Fruit fly (Drosophila melanogaster): ENCODE data around the gene CG6324.

DNA sequence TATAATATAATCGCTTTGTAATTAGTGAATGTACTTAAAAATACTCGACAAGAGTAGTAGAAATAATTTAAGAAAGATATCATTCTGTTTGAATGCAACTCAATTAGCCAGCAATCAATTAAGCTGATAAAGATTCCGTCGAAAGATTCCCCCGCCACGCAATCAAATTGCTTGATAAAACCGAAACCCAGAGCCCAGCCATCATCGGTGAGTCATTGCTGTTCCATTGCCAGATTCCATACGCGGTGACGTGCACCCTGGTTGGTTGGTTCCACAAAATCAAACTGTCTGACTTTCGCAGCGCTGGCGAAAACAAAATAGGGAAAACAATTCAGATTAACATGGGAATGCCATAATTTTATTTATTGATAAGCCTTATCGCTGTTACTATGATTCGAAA, 11.4 kb upstream of the CG6324 start:
- TF ChIP-seq CG8301 (tag; optimal IDR thresholded peaks at IDR 0.05) (no peak), CG17806 (tag; optimal IDR thresholded peaks at IDR 0.05) (no peak), CG13204 (GFP tag; optimal IDR thresholded peaks at IDR 0.05) (no peak)

Data from whole organism, pupa.